Worm (Caenorhabditis elegans): Measurements from ENCODE around the gene T10B10.4.

ce11 chrX:15155054-15155453, 34.9 kb upstream of the T10B10.4 start:
- TF ChIP-seq unc-30 (tag; optimal IDR thresholded peaks at IDR 0.05) (no peak), unc-62 (GFP tag; optimal IDR thresholded peaks at IDR 0.05) (no peak), nhr-11 (tag; optimal IDR thresholded peaks at IDR 0.05) (no peak), nhr-76 (tag; optimal IDR thresholded peaks at IDR 0.05) (no peak), unc-86 (tag; optimal IDR thresholded peaks at IDR 0.05) (no peak), sox-4 (tag; optimal IDR thresholded peaks at IDR 0.05) (no peak), zag-1 (tag; optimal IDR thresholded peaks at IDR 0.05) (no peak), fkh-10 (GFP tag; optimal IDR thresholded peaks at IDR 0.05) (no peak), ceh-8 (GFP tag; optimal IDR thresholded peaks at IDR 0.05) (no peak), pag-3 (tag; optimal IDR thresholded peaks at IDR 0.05; ENCODE audit: borderline replicate concordance, insufficient read depth) (no peak), elt-2 (tag; optimal IDR thresholded peaks at IDR 0.05) (no peak)
